Fruit fly (Drosophila melanogaster) whole organism, embryonic: Measurements from ENCODE around the gene mRpL17.

Source experiments
- Aef1 ChIP-seq: fragments of 200-800 bp; sonication (Bioruptor generic); IDR thresholded peaks from 3 replicates; pipeline ENCODE4 v1.3.6; 2022; ENCODE audit warnings: missing biosample characterization, missing genetic modification characterization
- Bdp1 ChIP-seq: fragments of 200-800 bp; sonication (Bioruptor generic); optimal IDR thresholded peaks from 3 replicates; lab custom pipeline; 2016; ENCODE audit warnings: missing biosample characterization, missing genetic modification characterization
- CG10565 ChIP-seq: fragments of 200-800 bp; sonication (Bioruptor generic); optimal IDR thresholded peaks from 3 replicates; lab custom pipeline; 2016; ENCODE audit warnings: missing biosample characterization, mild to moderate bottlenecking, missing genetic modification characterization
- CG10654 ChIP-seq: fragments of 200-800 bp; sonication (Bioruptor generic); optimal IDR thresholded peaks from 2 replicates; lab custom pipeline; 2016; ENCODE audit warnings: missing biosample characterization, missing genetic modification characterization
- CG11695 ChIP-seq: fragments of 200-800 bp; sonication (Bioruptor generic); IDR thresholded peaks from 3 replicates; pipeline ENCODE4 v1.3.6; 2022; ENCODE audit warnings: missing biosample characterization, missing genetic modification characterization
- CG1233 ChIP-seq: fragments of 200-800 bp; sonication (Bioruptor generic); optimal IDR thresholded peaks from 4 replicates; lab custom pipeline; 2018; ENCODE audit warnings: missing biosample characterization, mild to moderate bottlenecking, missing genetic modification characterization
- CG12391 ChIP-seq: fragments of 200-800 bp; sonication (Bioruptor generic); optimal IDR thresholded peaks from 3 replicates; lab custom pipeline; 2018; ENCODE audit warnings: missing biosample characterization, mild to moderate bottlenecking, missing genetic modification characterization, moderate library complexity
- CG12744 ChIP-seq: fragments of 200-800 bp; sonication (Bioruptor generic); optimal IDR thresholded peaks from 2 replicates; lab custom pipeline; 2016; ENCODE audit warnings: missing biosample characterization, missing genetic modification characterization
- CG13296 ChIP-seq: fragments of 200-800 bp; sonication (Bioruptor generic); optimal IDR thresholded peaks from 3 replicates; lab custom pipeline; 2018; ENCODE audit warnings: missing biosample characterization, mild to moderate bottlenecking, missing genetic modification characterization
- CG16779 ChIP-seq: fragments of 200-800 bp; sonication (Bioruptor generic); IDR thresholded peaks from 2 replicates; pipeline ENCODE4 v1.3.6; 2022; ENCODE audit warnings: missing biosample characterization, missing genetic modification characterization
- CG1792 ChIP-seq: fragments of 200-800 bp; sonication (Bioruptor generic); optimal IDR thresholded peaks from 2 replicates; lab custom pipeline; 2016; ENCODE audit warnings: missing biosample characterization, missing genetic modification characterization
- CG18011 ChIP-seq: fragments of 200-800 bp; sonication (Bioruptor generic); optimal IDR thresholded peaks from 2 replicates; lab custom pipeline; 2017; ENCODE audit warnings: missing biosample characterization, missing genetic modification characterization, mild to moderate bottlenecking, moderate library complexity, missing genotype
- CG18764 ChIP-seq: fragments of 200-800 bp; sonication (Bioruptor generic); optimal IDR thresholded peaks from 3 replicates; lab custom pipeline; 2016; ENCODE audit warnings: missing biosample characterization, missing genetic modification characterization
- CG30431 ChIP-seq: fragments of 200-800 bp; sonication (Bioruptor generic); optimal IDR thresholded peaks from 2 replicates; lab custom pipeline; 2017; ENCODE audit warnings: missing biosample characterization, missing genetic modification characterization
- CG31441 ChIP-seq: fragments of 200-800 bp; sonication (Bioruptor generic); IDR thresholded peaks from 2 replicates; pipeline ENCODE4 v1.3.6; 2022; ENCODE audit warnings: missing biosample characterization, missing genetic modification characterization
- CG34376 ChIP-seq: fragments of 200-800 bp; sonication (Bioruptor generic); optimal IDR thresholded peaks from 2 replicates; lab custom pipeline; 2018; ENCODE audit warnings: missing biosample characterization, mild to moderate bottlenecking, missing genetic modification characterization
- CG4617 ChIP-seq: fragments of 200-800 bp; sonication (Bioruptor generic); optimal IDR thresholded peaks from 3 replicates; lab custom pipeline; 2016; ENCODE audit warnings: missing biosample characterization, missing genetic modification characterization, borderline replicate concordance
- CG6254 ChIP-seq: fragments of 200-800 bp; sonication (Bioruptor generic); optimal IDR thresholded peaks from 3 replicates; lab custom pipeline; 2017; ENCODE audit warnings: mild to moderate bottlenecking, missing biosample characterization, missing genetic modification reagents, missing genetic modification characterization
- CG7745 ChIP-seq: fragments of 200-800 bp; sonication (Bioruptor generic); optimal IDR thresholded peaks from 2 replicates; lab custom pipeline; 2018; ENCODE audit warnings: missing biosample characterization, mild to moderate bottlenecking, missing genetic modification characterization, moderate library complexity
- CG7928 ChIP-seq: fragments of 200-800 bp; sonication (Bioruptor generic); optimal IDR thresholded peaks from 2 replicates; lab custom pipeline; 2017; ENCODE audit warnings: missing biosample characterization, mild to moderate bottlenecking, missing genetic modification characterization
- CrebB ChIP-seq: fragments of 200-800 bp; sonication (Bioruptor generic); optimal IDR thresholded peaks from 3 replicates; lab custom pipeline; 2018; ENCODE audit warnings: missing biosample characterization, mild to moderate bottlenecking, missing genetic modification characterization
- Fer2 ChIP-seq: fragments of 200-800 bp; sonication (Bioruptor generic); optimal IDR thresholded peaks from 2 replicates; lab custom pipeline; 2018; ENCODE audit warnings: missing biosample characterization, mild to moderate bottlenecking, missing genetic modification characterization, moderate library complexity
- HLH4C ChIP-seq: fragments of 200-800 bp; sonication (Bioruptor generic); IDR thresholded peaks from 3 replicates; pipeline ENCODE4 v1.3.6; 2022; ENCODE audit warnings: missing biosample characterization, missing genetic modification characterization; ENCODE audit not compliant: partially characterized antibody
- MTF-1 ChIP-seq: fragments of 200-800 bp; sonication (Bioruptor generic); optimal IDR thresholded peaks from 2 replicates; lab custom pipeline; 2018; ENCODE audit warnings: missing biosample characterization, mild to moderate bottlenecking, missing genetic modification characterization, borderline replicate concordance
- Med ChIP-seq: fragments of 200-800 bp; sonication (Bioruptor generic); peaks from one replicate; lab custom pipeline; 2016; ENCODE audit warnings: missing biosample characterization, missing genetic modification characterization, mild to moderate bottlenecking, inconsistent platforms, moderate library complexity
- Myb ChIP-seq: fragments of 200-800 bp; sonication (Bioruptor generic); optimal IDR thresholded peaks from 2 replicates; lab custom pipeline; 2016; ENCODE audit warnings: missing biosample characterization, missing genetic modification characterization
- PHDP ChIP-seq: fragments of 200-800 bp; sonication (Bioruptor generic); optimal IDR thresholded peaks from 3 replicates; lab custom pipeline; 2018; ENCODE audit warnings: missing biosample characterization, mild to moderate bottlenecking, missing genetic modification characterization, moderate library complexity
- Poxn ChIP-seq: fragments of 200-800 bp; sonication (Bioruptor generic); IDR thresholded peaks from 2 replicates; pipeline ENCODE4 v1.3.6; 2022; ENCODE audit warnings: missing biosample characterization, missing genetic modification characterization
- Taf1 ChIP-seq: fragments of 200-800 bp; sonication (Bioruptor generic); IDR thresholded peaks from 2 replicates; pipeline ENCODE4 v1.3.6; 2022; ENCODE audit warnings: missing biosample characterization, missing genetic modification characterization
- br ChIP-seq: fragments of >200 bp; optimal IDR thresholded peaks from 2 replicates; lab custom pipeline; 2017
- fd96Cb ChIP-seq: fragments of 200-800 bp; sonication (Bioruptor generic); optimal IDR thresholded peaks from 2 replicates; lab custom pipeline; 2018; ENCODE audit warnings: missing biosample characterization, mild to moderate bottlenecking, missing genetic modification characterization, moderate library complexity
- gcm2 ChIP-seq: fragments of 200-800 bp; sonication (Bioruptor generic); optimal IDR thresholded peaks from 2 replicates; lab custom pipeline; 2016; ENCODE audit warnings: missing biosample characterization, missing genetic modification characterization
- gem ChIP-seq: fragments of 200-800 bp; sonication (Bioruptor generic); optimal IDR thresholded peaks from 2 replicates; lab custom pipeline; 2019; ENCODE audit warnings: missing biosample characterization, mild to moderate bottlenecking, missing genetic modification characterization, moderate library complexity
- gro ChIP-seq: fragments of 200-800 bp; sonication (Bioruptor generic); optimal IDR thresholded peaks from 2 replicates; lab custom pipeline; 2016; ENCODE audit warnings: missing biosample characterization, missing genetic modification characterization
- h ChIP-seq: fragments of >200 bp; optimal IDR thresholded peaks from 2 replicates; lab custom pipeline; 2017
- kah ChIP-seq: fragments of 200-800 bp; sonication (Bioruptor generic); optimal IDR thresholded peaks from 2 replicates; lab custom pipeline; 2018; ENCODE audit warnings: missing biosample characterization, mild to moderate bottlenecking, missing genetic modification characterization
- lov ChIP-seq, 2 experiments: fragments of 200-800 bp in 1 of 2; fragments of >200 bp in 1 of 2; sonication (Bioruptor generic) in 1 of 2; IDR thresholded peaks in 1 of 2; optimal IDR thresholded peaks in 1 of 2; 2 replicates in 1 of 2; 3 replicates in 1 of 2; pipeline versions ENCODE4 v1.3.6 to Lab custom; 2017 to 2022; ENCODE audit warnings: missing biosample characterization in 1 of 2, missing genetic modification characterization in 1 of 2
- odd ChIP-seq: fragments of 200-800 bp; sonication (Bioruptor generic); optimal IDR thresholded peaks from 2 replicates; lab custom pipeline; 2017; ENCODE audit warnings: missing biosample characterization, mild to moderate bottlenecking, missing genetic modification characterization
- pita ChIP-seq: fragments of 200-800 bp; sonication (Bioruptor generic); optimal IDR thresholded peaks from 2 replicates; lab custom pipeline; 2017; ENCODE audit warnings: missing biosample characterization, mild to moderate bottlenecking, missing genetic modification characterization
- sisA ChIP-seq: fragments of 200-800 bp; sonication (Bioruptor generic); IDR thresholded peaks from 2 replicates; pipeline ENCODE4 v1.3.6; 2022; ENCODE audit warnings: missing biosample characterization, missing genetic modification characterization
- slbo ChIP-seq: fragments of 200-800 bp; sonication (Bioruptor generic); IDR thresholded peaks from 2 replicates; pipeline ENCODE4 v1.3.6; 2022; ENCODE audit warnings: missing biosample characterization, missing genetic modification characterization
- sug ChIP-seq: fragments of 200-800 bp; optimal IDR thresholded peaks from 2 replicates; lab custom pipeline; 2019; ENCODE audit warnings: missing biosample characterization, mild to moderate bottlenecking, missing genetic modification characterization, moderate library complexity
- tap ChIP-seq: fragments of 200-800 bp; optimal IDR thresholded peaks from 3 replicates; lab custom pipeline; 2019; ENCODE audit warnings: missing biosample characterization, mild to moderate bottlenecking, missing genetic modification characterization, moderate library complexity
- tin ChIP-seq: fragments of 200-800 bp; sonication (Bioruptor generic); optimal IDR thresholded peaks from 3 replicates; lab custom pipeline; 2016; ENCODE audit warnings: missing biosample characterization, missing genetic modification characterization
- toy ChIP-seq: fragments of 200-800 bp; sonication (Bioruptor generic); IDR thresholded peaks from 2 replicates; pipeline ENCODE4 v1.3.6; 2022; ENCODE audit warnings: missing biosample characterization, missing genetic modification characterization
- unc-4 ChIP-seq: fragments of 200-800 bp; sonication (Bioruptor generic); IDR thresholded peaks from 2 replicates; pipeline ENCODE4 v1.3.6; 2022; ENCODE audit warnings: missing biosample characterization, missing genetic modification characterization; ENCODE audit not compliant: partially characterized antibody
- zfh1 ChIP-seq: fragments of 200-800 bp; sonication (Bioruptor generic); IDR thresholded peaks from 3 replicates; pipeline ENCODE4 v1.3.6; 2022; ENCODE audit warnings: missing biosample characterization, missing genetic modification characterization
- zfh2 ChIP-seq: fragments of 200-800 bp; sonication (Bioruptor generic); optimal IDR thresholded peaks from 2 replicates; lab custom pipeline; 2016; ENCODE audit warnings: missing biosample characterization, missing genetic modification characterization

The mRpL17 gene

dm6 chr3L:217480-218118, 47.0 kb upstream of the mRpL17 start, which contains the start of gene CG13877:
Gene CG13877 (plus strand): TSS chr3L:218068.
- TF ChIP-seq CG6254 (GFP tag; lab: Kevin White, UChicago), result no peak
- TF ChIP-seq CG34376 (GFP tag; lab: Kevin White, UChicago), result peak; percentile 11
- no peak for TF ChIP-seq CrebB (tag; lab: Kevin White, UChicago)
- TF ChIP-seq gro (GFP tag; lab: Kevin White, UChicago), result no peak
- no peak for TF ChIP-seq CG10565 (GFP tag; lab: Kevin White, UChicago)
- TF ChIP-seq odd, result no peak
- no peak for TF ChIP-seq Poxn (GFP tag; lab: Robert Waterston, UW)
- TF ChIP-seq pita (GFP tag; lab: Kevin White, UChicago), result no peak
- TF ChIP-seq toy (GFP tag; lab: Robert Waterston, UW), result no peak
- no peak for TF ChIP-seq tap (tag; lab: Kevin White, UChicago)
- TF ChIP-seq kah, result no peak
- peak; percentile 79 for TF ChIP-seq sug
- TF ChIP-seq Taf1 (GFP tag; lab: Robert Waterston, UW), result no peak
- no peak for TF ChIP-seq gcm2 (GFP tag; lab: Kevin White, UChicago)
- peak; percentile 6 for TF ChIP-seq Med
- no peak for TF ChIP-seq CG11695 (GFP tag; lab: Robert Waterston, UW)
- no peak for TF ChIP-seq CG12744 (GFP tag; lab: Kevin White, UChicago)
- no peak for TF ChIP-seq Aef1
- TF ChIP-seq sisA, result no peak
- no peak for TF ChIP-seq br (lab: Kevin White, UChicago)
- TF ChIP-seq CG31441 (GFP tag; lab: Robert Waterston, UW), result no peak
- TF ChIP-seq CG10654 (GFP tag; lab: Kevin White, UChicago), result no peak
- no peak for TF ChIP-seq CG18764

dm6 chr3L:223019-223902, 41.3 kb upstream of the mRpL17 start, which contains the start of the genes pyx and CG33229:
Gene pyx (minus strand): TSS chr3L:223069.
Gene CG33229 (plus strand): TSS chr3L:223852.
- TF ChIP-seq gem (peak; percentile 91), h (no peak), tin (peak; percentile 87), zfh2 (peak; percentile 94), HLH4C (GFP tag; lab: Robert Waterston, UW) (0 out of 3 replicates have a peak, but pooled peaks have one; percentile 46), CG18011 (GFP tag; lab: Kevin White, UChicago) (peak; percentile 57), CG4617 (peak; percentile 63), CG30431 (peak; percentile 70), CG12391 (peak; percentile 87), slbo (GFP tag; lab: Robert Waterston, UW) (peak; percentile 93), CG1792 (GFP tag; lab: Kevin White, UChicago) (peak; percentile 66), Bdp1 (peak; percentile 56), CG16779 (GFP tag; lab: Robert Waterston, UW) (peak; percentile 85), CG7745 (tag; lab: Kevin White, UChicago) (no peak), zfh1 (GFP tag; lab: Robert Waterston, UW) (peak; percentile 67), Myb (peak; percentile 59), CG1233 (GFP tag; lab: Kevin White, UChicago) (peak; percentile 85), MTF-1 (GFP tag; lab: Kevin White, UChicago) (no peak), CG7928 (GFP tag; lab: Kevin White, UChicago) (peak; percentile 92), Fer2 (tag; lab: Kevin White, UChicago) (peak; percentile 76), PHDP (tag; lab: Kevin White, UChicago) (peak; percentile 75), unc-4 (GFP tag; lab: Robert Waterston, UW) (0 out of 2 replicates have a peak, but pooled peaks have one; percentile 27), fd96Cb (tag; lab: Kevin White, UChicago) (peak; percentile 81), lov (optimal IDR thresholded peaks at IDR 0.05; lab: Kevin White, UChicago) (no peak), lov (GFP tag; IDR thresholded peaks at IDR 0.05; lab: Robert Waterston, UW) (no peak), CG13296 (GFP tag; lab: Kevin White, UChicago) (peak; percentile 77)
